Worm (Caenorhabditis elegans): ENCODE measurements around the gene lips-13.

lips-13 gene

DNA sequence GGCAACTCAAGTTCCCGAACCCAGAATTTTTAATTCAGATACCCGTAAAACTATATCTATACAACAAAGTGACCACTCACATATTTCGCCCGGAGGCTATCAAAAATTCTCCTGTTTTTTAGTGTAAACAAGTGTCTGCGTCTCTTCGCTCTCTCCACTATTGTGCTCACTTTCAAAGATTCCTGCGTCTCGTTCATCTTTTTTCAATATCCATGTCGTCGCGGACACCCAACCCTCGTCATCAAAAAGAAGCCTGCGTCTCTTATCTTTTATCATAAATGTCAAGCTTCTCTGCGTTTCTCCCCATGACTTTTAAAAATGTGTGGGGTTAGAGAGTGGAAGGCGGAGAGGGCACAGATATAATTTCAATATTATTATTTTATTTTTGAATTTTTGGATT lies 32.9 kb downstream of the lips-13 start:
- TF ChIP-seq snpc-4 (tag; optimal IDR thresholded peaks at IDR 0.05) (no peak), aly-2 (tag; optimal IDR thresholded peaks at IDR 0.05) (no peak), F13H6.1 (tag; optimal IDR thresholded peaks at IDR 0.05) (peak; percentile 90), nhr-11 (tag; optimal IDR thresholded peaks at IDR 0.05) (no peak), C34F6.9 (tag; optimal IDR thresholded peaks at IDR 0.05) (peak; percentile 57), nhr-129 (tag; optimal IDR thresholded peaks at IDR 0.05) (peak; percentile 71), zag-1 (tag; optimal IDR thresholded peaks at IDR 0.05) (no peak), mdl-1 (tag; optimal IDR thresholded peaks at IDR 0.05) (no peak), blmp-1 (tag; optimal IDR thresholded peaks at IDR 0.05; ENCODE audit: insufficient read depth) (no peak), ceh-16 (tag; optimal IDR thresholded peaks at IDR 0.05) (no peak), unc-55 (GFP tag; optimal IDR thresholded peaks at IDR 0.05) (peak; percentile 46), lsy-2 (tag; optimal IDR thresholded peaks at IDR 0.05) (peak; percentile 30 to 69), skn-1 (tag; optimal IDR thresholded peaks at IDR 0.05) (no peak), ztf-4 (tag; optimal IDR thresholded peaks at IDR 0.05) (no peak), sma-3 (GFP tag; optimal IDR thresholded peaks at IDR 0.05) (no peak), egl-27 (tag; optimal IDR thresholded peaks at IDR 0.05) (peak; percentile 60), ceh-82 (tag; optimal IDR thresholded peaks at IDR 0.05) (no peak), sem-4 (tag; optimal IDR thresholded peaks at IDR 0.05) (no peak), mab-5 (tag; optimal IDR thresholded peaks at IDR 0.05) (peak; percentile 33), nhr-77 (tag; optimal IDR thresholded peaks at IDR 0.05) (no peak), sma-9 (GFP tag; optimal IDR thresholded peaks at IDR 0.05) (peak; percentile 74), sma-9 (tag; optimal IDR thresholded peaks at IDR 0.05) (no peak), elt-3 (tag; optimal IDR thresholded peaks at IDR 0.05) (no peak), nhr-25 (tag; optimal IDR thresholded peaks at IDR 0.05) (no peak), ZK546.5 (tag; optimal IDR thresholded peaks at IDR 0.05) (no peak), alr-1 (tag; optimal IDR thresholded peaks at IDR 0.05) (no peak), lin-11 (tag; optimal IDR thresholded peaks at IDR 0.05) (no peak), gmeb-1 (tag; optimal IDR thresholded peaks at IDR 0.05) (no peak), peb-1 (tag; optimal IDR thresholded peaks at IDR 0.05) (no peak), fos-1 (tag; optimal IDR thresholded peaks at IDR 0.05) (no peak), nhr-21 (tag; optimal IDR thresholded peaks at IDR 0.05) (no peak), unc-39 (tag; optimal IDR thresholded peaks at IDR 0.05) (no peak), ztf-1 (GFP tag; conservative IDR thresholded peaks at IDR 0.05) (no peak), lin-13 (GFP tag; optimal IDR thresholded peaks at IDR 0.05) (peak; percentile 38), nhr-10 (tag; optimal IDR thresholded peaks at IDR 0.05) (no peak), ama-1 (optimal IDR thresholded peaks at IDR 0.05) (no peak), lin-39 (tag; optimal IDR thresholded peaks at IDR 0.05) (no peak), nhr-23 (tag; optimal IDR thresholded peaks at IDR 0.05) (no peak), Y55F3AM.14 (GFP tag; optimal IDR thresholded peaks at IDR 0.05) (no peak), elt-1 (tag; optimal IDR thresholded peaks at IDR 0.05) (no peak), nhr-6 (tag; optimal IDR thresholded peaks at IDR 0.05) (no peak), dmd-4 (tag; optimal IDR thresholded peaks at IDR 0.05) (no peak), crh-2 (tag; optimal IDR thresholded peaks at IDR 0.05) (peak; percentile 48), R02D3.7 (tag; optimal IDR thresholded peaks at IDR 0.05) (no peak), unc-62 (GFP tag; optimal IDR thresholded peaks at IDR 0.05) (no peak), nhr-12 (tag; optimal IDR thresholded peaks at IDR 0.05) (no peak), ztf-11 (tag; optimal IDR thresholded peaks at IDR 0.05) (no peak), mbf-1 (tag; optimal IDR thresholded peaks at IDR 0.05) (no peak), nhr-237 (tag; optimal IDR thresholded peaks at IDR 0.05) (no peak)

DNA sequence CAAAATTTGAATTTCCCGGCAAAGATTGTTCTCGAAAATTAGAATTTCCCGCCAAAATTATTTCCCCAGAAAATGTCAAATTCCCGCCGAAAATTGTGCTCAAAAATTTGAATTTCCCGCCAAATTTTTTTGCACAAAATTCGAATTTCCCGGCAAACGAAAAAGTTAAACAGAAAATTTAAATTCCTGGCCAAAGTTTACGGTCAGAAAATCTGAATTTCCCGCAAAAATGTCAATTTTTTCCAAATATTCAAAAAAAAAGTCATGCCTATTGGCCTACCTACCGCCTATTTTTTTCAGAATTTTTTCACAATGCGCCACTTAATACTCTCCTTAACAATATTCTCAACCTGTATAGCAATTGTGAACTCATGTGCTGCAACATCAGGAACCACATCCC lies 35.0 kb downstream of the lips-13 start, which contains the start of gene K02E7.1:
TSS of gene K02E7.1 (plus strand) at position 301 of the 400 bp plus-strand sequence.
- TF ChIP-seq crh-2 (tag; optimal IDR thresholded peaks at IDR 0.05) (no peak), peb-1 (tag; optimal IDR thresholded peaks at IDR 0.05) (no peak), skn-1 (tag; optimal IDR thresholded peaks at IDR 0.05) (no peak), ceh-16 (tag; optimal IDR thresholded peaks at IDR 0.05) (no peak), Y55F3AM.14 (GFP tag; optimal IDR thresholded peaks at IDR 0.05) (no peak), nhr-21 (tag; optimal IDR thresholded peaks at IDR 0.05) (no peak), nhr-237 (tag; optimal IDR thresholded peaks at IDR 0.05) (no peak), nhr-25 (tag; optimal IDR thresholded peaks at IDR 0.05) (no peak), lsy-2 (tag; optimal IDR thresholded peaks at IDR 0.05) (no peak)

Data from whole organism, L2 larva.